Fruit fly (Drosophila melanogaster): ENCODE data around the gene cyst.

- TF ChIP-seq lola (GFP tag; optimal IDR thresholded peaks at IDR 0.05) (no peak), dmrt93B (GFP tag; optimal IDR thresholded peaks at IDR 0.05) (peak; percentile 75), Hnf4 (GFP tag; optimal IDR thresholded peaks at IDR 0.05) (peak; percentile 80), CrebA (GFP tag; optimal IDR thresholded peaks at IDR 0.05; ENCODE audit: borderline replicate concordance) (no peak), pan (optimal IDR thresholded peaks at IDR 0.05) (no peak), fru (GFP tag; optimal IDR thresholded peaks at IDR 0.05) (peak; percentile 91), Vsx2 (GFP tag; optimal IDR thresholded peaks at IDR 0.05; ENCODE audit: partially characterized antibody) (no peak)
These were observed 29.4 kb upstream of the cyst start, which contains the start of gene CG13082 for dm6 chr2L:19537779-19538456.

All from whole organism, wandering third instar larva.